Worm (Caenorhabditis elegans): ENCODE measurements around the gene acbp-5.

acbp-5 gene

ce11 chrIII:13643534-13643933 is 2.0 kb upstream of the acbp-5 start, which contains the start of the genes drr-2 and set-16 (continued):
- TF ChIP-seq unc-30 (tag; optimal IDR thresholded peaks at IDR 0.05) (peak; percentile 55), rnt-1 (tag; optimal IDR thresholded peaks at IDR 0.05) (peak; percentile 98), dsc-1 (tag; optimal IDR thresholded peaks at IDR 0.05) (peak; percentile 99), unc-62 (GFP tag; optimal IDR thresholded peaks at IDR 0.05) (no peak), F16B12.6 (tag; optimal IDR thresholded peaks at IDR 0.05) (peak; percentile 100), egl-13 (tag; optimal IDR thresholded peaks at IDR 0.05) (peak; percentile 98), ceh-82 (tag; optimal IDR thresholded peaks at IDR 0.05) (peak; percentile 98 to 99 (median 99)), ets-5 (GFP tag; IDR thresholded peaks at IDR 0.05) (no peak), nhr-85 (tag) (peak; percentile 100), C16A3.4 (tag; optimal IDR thresholded peaks at IDR 0.05) (peak; percentile 98), xbp-1 (tag; optimal IDR thresholded peaks at IDR 0.05) (peak; percentile 98), mef-2 (tag; optimal IDR thresholded peaks at IDR 0.05) (peak; percentile 85), lin-39 (tag; optimal IDR thresholded peaks at IDR 0.05) (peak; percentile 92), egl-27 (tag; optimal IDR thresholded peaks at IDR 0.05) (peak in 1 of 2 experiments; percentile 80), pag-3 (tag; optimal IDR thresholded peaks at IDR 0.05; ENCODE audit: borderline replicate concordance, insufficient read depth) (peak; percentile 38), elt-3 (tag; optimal IDR thresholded peaks at IDR 0.05) (peak in 3 of 6 experiments; percentile 94 to 98 (median 95)), isw-1 (GFP tag; IDR thresholded peaks at IDR 0.05) (peak; percentile 99), C34B4.2 (tag; optimal IDR thresholded peaks at IDR 0.05) (peak; percentile 90), nhr-90 (tag; optimal IDR thresholded peaks at IDR 0.05; ENCODE audit: poor library complexity) (peak; percentile 99), mep-1 (tag; optimal IDR thresholded peaks at IDR 0.05) (peak; percentile 99), sptf-1 (tag; optimal IDR thresholded peaks at IDR 0.05) (no peak), nhr-47 (tag; optimal IDR thresholded peaks at IDR 0.05) (peak; percentile 99), nhr-19 (GFP tag; conservative IDR thresholded peaks at IDR 0.05) (peak; percentile 99), ceh-88 (GFP tag; IDR thresholded peaks at IDR 0.05) (peak; percentile 95), unc-98 (GFP tag; IDR thresholded peaks at IDR 0.05) (peak; percentile 95), unc-130 (tag; optimal IDR thresholded peaks at IDR 0.05) (peak; percentile 98), nhr-20 (tag; optimal IDR thresholded peaks at IDR 0.05) (peak; percentile 99), skn-1 (tag; optimal IDR thresholded peaks at IDR 0.05) (peak; percentile 94), aha-1 (tag; optimal IDR thresholded peaks at IDR 0.05) (peak; percentile 96), lin-35 (GFP tag; optimal IDR thresholded peaks at IDR 0.05) (peak; percentile 94 to 97), hlh-4 (tag; optimal IDR thresholded peaks at IDR 0.05) (peak; percentile 53), elt-2 (tag; optimal IDR thresholded peaks at IDR 0.05) (peak; percentile 98), vab-15 (tag; optimal IDR thresholded peaks at IDR 0.05) (peak; percentile 68), nhr-76 (tag; optimal IDR thresholded peaks at IDR 0.05) (peak; percentile 76), swsn-7 (tag; optimal IDR thresholded peaks at IDR 0.05) (peak; percentile 99), grh-1 (GFP tag; IDR thresholded peaks at IDR 0.05) (peak; percentile 98), jun-1 (tag; optimal IDR thresholded peaks at IDR 0.05) (peak; percentile 98)

ce11 chrIII:13642776-13643175 is 1.3 kb upstream of the acbp-5 start:
- TF ChIP-seq ces-1 (GFP tag; optimal IDR thresholded peaks at IDR 0.05): no peak
- TF ChIP-seq tbx-2 (tag; optimal IDR thresholded peaks at IDR 0.05): no peak
- TF ChIP-seq pax-3 (tag; optimal IDR thresholded peaks at IDR 0.05): no peak
- no peak for TF ChIP-seq nhr-20 (tag; optimal IDR thresholded peaks at IDR 0.05)
- no peak for TF ChIP-seq hpl-2 (GFP tag; optimal IDR thresholded peaks at IDR 0.05)
- TF ChIP-seq ztf-4 (tag; optimal IDR thresholded peaks at IDR 0.05): no peak
- TF ChIP-seq nhr-12 (tag; optimal IDR thresholded peaks at IDR 0.05): no peak
- no peak for TF ChIP-seq sup-37 (GFP tag; optimal IDR thresholded peaks at IDR 0.05)
- TF ChIP-seq unc-30 (tag; optimal IDR thresholded peaks at IDR 0.05): no peak
- no peak for TF ChIP-seq efl-3 (GFP tag; optimal IDR thresholded peaks at IDR 0.05)

Data from whole organism, L1 larva.